In the genomic region with DNA sequence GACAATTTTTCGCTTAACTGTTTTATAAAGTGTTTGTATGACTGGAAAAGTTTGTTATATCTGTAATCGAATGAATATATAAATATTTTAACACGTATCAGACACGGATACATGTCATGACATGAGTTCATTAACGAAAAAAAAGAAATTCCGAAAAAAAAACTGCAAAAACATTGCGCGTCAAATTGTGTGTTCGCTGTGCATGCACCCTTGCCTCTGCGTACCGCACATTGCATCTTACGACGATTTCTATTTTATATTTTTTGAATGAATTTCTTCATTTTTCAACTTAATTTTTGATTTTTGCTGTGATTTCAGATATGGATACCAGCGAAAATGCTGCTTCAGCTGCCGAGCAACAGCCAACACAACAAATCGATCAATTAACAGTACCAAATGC, we compare ENCODE assay signal across 1 worm cellular context.
TF ChIP-seq lines count a peak whose summit lies in the region.

Gene wdr-5.1 (plus strand): TSS at position 319 of the 400 bp plus-strand sequence.

TF ChIP-seq in whole organism, L1 larva, 84 proteins besides CTCF, POLR2A, EP300 and RAD21 (continued from another document):
- TF ChIP-seq elt-2 (tag; optimal IDR thresholded peaks at IDR 0.05; lab: Kevin White, UChicago) (no peak), nhr-19 (GFP tag; conservative IDR thresholded peaks at IDR 0.05; lab: Robert Waterston, UW) (no peak), ztf-4 (tag; optimal IDR thresholded peaks at IDR 0.05; lab: Kevin White, UChicago) (no peak), fkh-8 (tag; optimal IDR thresholded peaks at IDR 0.05; lab: Kevin White, UChicago) (no peak), jun-1 (tag; optimal IDR thresholded peaks at IDR 0.05; lab: Kevin White, UChicago) (no peak)
